Worm (Caenorhabditis elegans) whole organism, L2 larva: ENCODE results near the gene C35A11.4.

Experiments
- C34F6.9 ChIP-seq: fragments of 150-350 bp; optimal IDR thresholded peaks from 2 replicates; lab custom pipeline; 2014; ENCODE audit warnings: missing biosample characterization, missing genetic modification characterization
- F13H6.1 ChIP-seq: sonication (generic microtip); optimal IDR thresholded peaks from 2 replicates; lab custom pipeline; 2016; ENCODE audit warnings: missing genetic modification characterization, missing compliant biosample characterization
- R02D3.7 ChIP-seq: fragments of 150-350 bp; optimal IDR thresholded peaks from 2 replicates; lab custom pipeline; 2014; ENCODE audit warnings: missing biosample characterization, missing genetic modification characterization
- Y55F3AM.14 ChIP-seq: fragments of 200-800 bp; sonication (Bioruptor generic); optimal IDR thresholded peaks from 2 replicates; lab custom pipeline; 2018; ENCODE audit warnings: mild to moderate bottlenecking, missing genetic modification characterization, missing compliant biosample characterization
- ZK546.5 ChIP-seq: sonication (generic microtip); optimal IDR thresholded peaks from 2 replicates; lab custom pipeline; 2017; ENCODE audit warnings: missing biosample characterization, missing genetic modification characterization
- alr-1 ChIP-seq: fragments of 150-350 bp; optimal IDR thresholded peaks from 2 replicates; lab custom pipeline; 2014; ENCODE audit warnings: missing biosample characterization, missing genetic modification characterization
- ama-1 ChIP-seq: fragments of 150-350 bp; optimal IDR thresholded peaks from 2 replicates; lab custom pipeline; 2018; ENCODE audit warnings: inconsistent platforms
- blmp-1 ChIP-seq: sonication (generic microtip); optimal IDR thresholded peaks from 2 replicates; lab custom pipeline; 2017; ENCODE audit warnings: missing genetic modification characterization, mild to moderate bottlenecking, missing compliant biosample characterization, antibody characterized with exemption, moderate library complexity; ENCODE audit not compliant: insufficient read depth
- ceh-16 ChIP-seq: fragments of 150-350 bp; optimal IDR thresholded peaks from 2 replicates; lab custom pipeline; 2014; ENCODE audit warnings: missing biosample characterization, missing genetic modification characterization
- crh-2 ChIP-seq: sonication (generic microtip); optimal IDR thresholded peaks from 2 replicates; lab custom pipeline; 2017; ENCODE audit warnings: missing biosample characterization, missing genetic modification characterization
- egl-27 ChIP-seq: sonication (generic microtip); optimal IDR thresholded peaks from 3 replicates; lab custom pipeline; 2017; ENCODE audit warnings: missing biosample characterization, missing genetic modification reagents, missing genetic modification characterization
- elt-1 ChIP-seq: fragments of 150-350 bp; optimal IDR thresholded peaks from 2 replicates; lab custom pipeline; 2014; ENCODE audit warnings: missing biosample characterization, missing genetic modification characterization
- elt-3 ChIP-seq: sonication (generic microtip); optimal IDR thresholded peaks from 2 replicates; lab custom pipeline; 2017; ENCODE audit warnings: missing biosample characterization, missing genetic modification characterization
- fos-1 ChIP-seq: fragments of 150-350 bp; optimal IDR thresholded peaks from 2 replicates; lab custom pipeline; 2014; ENCODE audit warnings: missing biosample characterization, missing genetic modification characterization
- gmeb-1 ChIP-seq: fragments of 150-350 bp; optimal IDR thresholded peaks from 2 replicates; lab custom pipeline; 2014; ENCODE audit warnings: missing biosample characterization, missing genetic modification characterization
- lin-11 ChIP-seq: fragments of 150-350 bp; sonication (generic microtip); optimal IDR thresholded peaks from 2 replicates; lab custom pipeline; 2014; ENCODE audit warnings: missing biosample characterization, missing genetic modification characterization, inconsistent platforms, mixed read lengths
- lin-13 ChIP-seq: fragments of 150-350 bp; optimal IDR thresholded peaks from 2 replicates; lab custom pipeline; 2014; ENCODE audit warnings: missing biosample characterization, missing genetic modification reagents, missing genetic modification characterization
- lsy-2 ChIP-seq, 2 experiments: fragments of 150-350 bp in 1 of 2; sonication (generic microtip) in 1 of 2; optimal IDR thresholded peaks; 2 replicates each; lab custom pipeline; 2014 to 2017; ENCODE audit warnings: missing biosample characterization in 2 of 2, missing genetic modification characterization in 2 of 2
- mab-5 ChIP-seq: fragments of 150-350 bp; optimal IDR thresholded peaks from 2 replicates; lab custom pipeline; 2014; ENCODE audit warnings: missing biosample characterization, missing genetic modification characterization
- mdl-1 ChIP-seq, 2 experiments: fragments of 150-350 bp in 1 of 2; sonication (generic microtip) in 1 of 2; optimal IDR thresholded peaks; 2 replicates each; lab custom pipeline; 2017; ENCODE audit warnings: missing biosample characterization in 2 of 2, missing genetic modification characterization in 2 of 2
- nhr-10 ChIP-seq: sonication (generic microtip); optimal IDR thresholded peaks from 2 replicates; lab custom pipeline; 2017; ENCODE audit warnings: missing biosample characterization, missing genetic modification characterization
- nhr-11 ChIP-seq: fragments of 150-350 bp; optimal IDR thresholded peaks from 2 replicates; lab custom pipeline; 2014; ENCODE audit warnings: missing biosample characterization, missing genetic modification characterization
- nhr-12 ChIP-seq: fragments of 150-350 bp; optimal IDR thresholded peaks from 2 replicates; lab custom pipeline; 2014; ENCODE audit warnings: missing biosample characterization, missing genetic modification characterization
- nhr-129 ChIP-seq: fragments of 150-350 bp; optimal IDR thresholded peaks from 2 replicates; lab custom pipeline; 2014; ENCODE audit warnings: missing biosample characterization, missing genetic modification characterization
- nhr-21 ChIP-seq: fragments of 150-350 bp; optimal IDR thresholded peaks from 2 replicates; lab custom pipeline; 2014; ENCODE audit warnings: missing biosample characterization, missing genetic modification characterization
- nhr-23 ChIP-seq: fragments of 150-350 bp; optimal IDR thresholded peaks from 2 replicates; lab custom pipeline; 2014; ENCODE audit warnings: missing biosample characterization, missing genetic modification reagents, missing genetic modification characterization
- nhr-237 ChIP-seq: fragments of 150-350 bp; optimal IDR thresholded peaks from 2 replicates; lab custom pipeline; 2014; ENCODE audit warnings: missing biosample characterization, missing genetic modification characterization
- nhr-25 ChIP-seq: fragments of 150-350 bp; sonication (generic microtip); optimal IDR thresholded peaks from 3 replicates; lab custom pipeline; 2014; ENCODE audit warnings: missing biosample characterization, missing genetic modification characterization
- nhr-6 ChIP-seq: fragments of 150-350 bp; optimal IDR thresholded peaks from 2 replicates; lab custom pipeline; 2014; ENCODE audit warnings: missing biosample characterization, missing genetic modification characterization
- nhr-77 ChIP-seq: fragments of 150-350 bp; optimal IDR thresholded peaks from 2 replicates; lab custom pipeline; 2014; ENCODE audit warnings: missing biosample characterization, missing genetic modification characterization
- peb-1 ChIP-seq: fragments of 150-350 bp; optimal IDR thresholded peaks from 2 replicates; lab custom pipeline; 2014; ENCODE audit warnings: missing biosample characterization, missing genetic modification characterization
- sem-4 ChIP-seq: fragments of 150-350 bp; optimal IDR thresholded peaks from 2 replicates; lab custom pipeline; 2014; ENCODE audit warnings: missing biosample characterization, missing genetic modification reagents, missing genetic modification characterization
- sma-3 ChIP-seq: sonication (generic microtip); optimal IDR thresholded peaks from 2 replicates; lab custom pipeline; 2016; ENCODE audit warnings: missing genetic modification reagents, missing genetic modification characterization, missing compliant biosample characterization
- sma-9 ChIP-seq, 2 experiments: fragments of 150-350 bp in 1 of 2; sonication (generic microtip) in 1 of 2; optimal IDR thresholded peaks; 2 replicates each; lab custom pipeline; 2014 to 2016; ENCODE audit warnings: missing genetic modification characterization in 2 of 2, mild to moderate bottlenecking in 1 of 2, missing biosample characterization in 1 of 2, missing compliant biosample characterization in 1 of 2, missing genetic modification reagents in 1 of 2, moderate library complexity in 1 of 2
- snpc-4 ChIP-seq: fragments of 150-350 bp; optimal IDR thresholded peaks from 2 replicates; lab custom pipeline; 2014; ENCODE audit warnings: missing biosample characterization, missing genetic modification characterization
- unc-39 ChIP-seq: fragments of 150-350 bp; optimal IDR thresholded peaks from 2 replicates; lab custom pipeline; 2014; ENCODE audit warnings: missing biosample characterization, missing genetic modification characterization
- unc-62 ChIP-seq: fragments of 150-350 bp; optimal IDR thresholded peaks from 2 replicates; lab custom pipeline; 2014; ENCODE audit warnings: missing biosample characterization, missing genetic modification reagents, missing genetic modification characterization
- zag-1 ChIP-seq: fragments of 150-350 bp; optimal IDR thresholded peaks from 2 replicates; lab custom pipeline; 2014; ENCODE audit warnings: missing biosample characterization, missing genetic modification characterization
- ztf-1 ChIP-seq: fragments of 200-800 bp; sonication (Bioruptor generic); conservative IDR thresholded peaks from 2 replicates; pipeline ENCODE4 v1.3.6; 2022; ENCODE audit warnings: missing genetic modification characterization, missing compliant biosample characterization

C35A11.4 gene

ce11 chrV:5432499-5432898 is 39.6 kb upstream of the C35A11.4 start, which contains the start of gene F08F3.8:
Gene F08F3.8 (minus strand): TSS chrV:5432599.
- TF ChIP-seq F13H6.1 (no peak), nhr-6 (tag; lab: Kevin White, UChicago) (no peak), snpc-4 (tag; lab: Kevin White, UChicago) (no peak), gmeb-1 (no peak)

ce11 chrV:5427860-5428259 is 34.9 kb upstream of the C35A11.4 start, which contains the start of gene rhr-1:
Gene rhr-1 (plus strand): TSS chrV:5428160.
- no peak for TF ChIP-seq sma-9 (GFP tag; optimal IDR thresholded peaks at IDR 0.05; lab: Kevin White, UChicago)
- no peak for TF ChIP-seq sma-9 (tag; optimal IDR thresholded peaks at IDR 0.05; lab: Kevin White, UChicago)
- TF ChIP-seq nhr-237 (tag; lab: Kevin White, UChicago) = no peak
- no peak for TF ChIP-seq zag-1 (tag; lab: Kevin White, UChicago)
- no peak for TF ChIP-seq ceh-16 (tag; lab: Kevin White, UChicago)
- no peak for TF ChIP-seq mdl-1 (tag; optimal IDR thresholded peaks at IDR 0.05; lab: Kevin White, UChicago)
- no peak for TF ChIP-seq lin-13 (GFP tag; lab: Kevin White, UChicago)
- TF ChIP-seq ama-1 = no peak
- TF ChIP-seq peb-1 (tag; lab: Kevin White, UChicago) = no peak

- TF ChIP-seq crh-2 (no peak), sma-9 (GFP tag; optimal IDR thresholded peaks at IDR 0.05; lab: Kevin White, UChicago) (peak; percentile 67), sma-9 (tag; optimal IDR thresholded peaks at IDR 0.05; lab: Kevin White, UChicago) (no peak), ztf-1 (no peak), ceh-16 (tag; lab: Kevin White, UChicago) (peak; percentile 72), elt-1 (peak; percentile 86), mdl-1 (tag; optimal IDR thresholded peaks at IDR 0.05; lab: Kevin White, UChicago) (no peak), nhr-23 (peak; percentile 65), R02D3.7 (tag; lab: Kevin White, UChicago) (no peak), ama-1 (no peak), Y55F3AM.14 (GFP tag; lab: Kevin White, UChicago) (no peak), nhr-25 (tag; lab: Kevin White, UChicago) (peak; percentile 28), fos-1 (no peak), nhr-77 (tag; lab: Kevin White, UChicago) (no peak)
Measured at ce11 chrV:5426337-5426736, 33.4 kb upstream of the C35A11.4 start.

ce11 chrV:5425008-5425407 is 32.1 kb upstream of the C35A11.4 start:
- TF ChIP-seq ceh-16 (tag; lab: Kevin White, UChicago) (peak; percentile 92), nhr-23 (peak; percentile 90), ZK546.5 (tag; lab: Kevin White, UChicago) (no peak), lin-13 (GFP tag; lab: Kevin White, UChicago) (no peak), nhr-21 (tag; lab: Kevin White, UChicago) (peak; percentile 73), Y55F3AM.14 (GFP tag; lab: Kevin White, UChicago) (no peak), gmeb-1 (peak; percentile 46), R02D3.7 (tag; lab: Kevin White, UChicago) (no peak), sma-9 (GFP tag; optimal IDR thresholded peaks at IDR 0.05; lab: Kevin White, UChicago) (peak; percentile 97), sma-9 (tag; optimal IDR thresholded peaks at IDR 0.05; lab: Kevin White, UChicago) (no peak), alr-1 (no peak), nhr-10 (tag; lab: Kevin White, UChicago) (no peak), crh-2 (peak; percentile 84), ama-1 (no peak), zag-1 (tag; lab: Kevin White, UChicago) (no peak), lsy-2 (tag; optimal IDR thresholded peaks at IDR 0.05; lab: Kevin White, UChicago) (no peak), nhr-11 (no peak), peb-1 (tag; lab: Kevin White, UChicago) (no peak), unc-39 (no peak), mdl-1 (tag; optimal IDR thresholded peaks at IDR 0.05; lab: Kevin White, UChicago) (peak; percentile 85 to 93), fos-1 (peak; percentile 97), nhr-12 (tag; lab: Kevin White, UChicago) (no peak), blmp-1 (tag; lab: Kevin White, UChicago) (peak; percentile 68), elt-1 (peak; percentile 97), F13H6.1 (no peak), C34F6.9 (tag; lab: Kevin White, UChicago) (peak; percentile 0), sem-4 (tag; lab: Kevin White, UChicago) (no peak), egl-27 (tag; lab: Kevin White, UChicago) (peak; percentile 43), nhr-25 (tag; lab: Kevin White, UChicago) (peak; percentile 84), unc-62 (no peak), nhr-77 (tag; lab: Kevin White, UChicago) (no peak), elt-3 (tag; lab: Kevin White, UChicago) (no peak), nhr-129 (tag; lab: Kevin White, UChicago) (peak; percentile 34), nhr-6 (tag; lab: Kevin White, UChicago) (peak; percentile 74), ztf-1 (no peak), mab-5 (tag; lab: Kevin White, UChicago) (no peak), lin-11 (tag; lab: Kevin White, UChicago) (no peak), sma-3 (peak; percentile 79)
